Worm (Caenorhabditis elegans) whole organism, L4 larva: ENCODE measurements around the gene str-4.

Experiments used
- F10B5.3 ChIP-seq: sonication (generic microtip); optimal IDR thresholded peaks from 2 replicates; lab custom pipeline; 2016; ENCODE audit warnings: mild to moderate bottlenecking, missing genetic modification characterization, missing compliant biosample characterization
- ZK546.5 ChIP-seq, 2 experiments: sonication (generic microtip); optimal IDR thresholded peaks; 2 replicates each; lab custom pipeline; 2017; ENCODE audit warnings: missing biosample characterization in 2 of 2, missing genetic modification characterization in 2 of 2
- dmd-6 ChIP-seq: fragments of 200-800 bp; sonication (Bioruptor generic); IDR thresholded peaks from 2 replicates; pipeline ENCODE4 v1.3.6; 2022; ENCODE audit warnings: missing genetic modification reagents, missing genetic modification characterization, missing compliant biosample characterization
- dve-1 ChIP-seq: sonication (generic microtip); optimal IDR thresholded peaks from 2 replicates; lab custom pipeline; 2017; ENCODE audit warnings: antibody characterized with exemption, mild to moderate bottlenecking, missing genetic modification characterization, missing compliant biosample characterization; ENCODE audit not compliant: insufficient read depth
- egl-27 ChIP-seq: sonication (generic microtip); optimal IDR thresholded peaks from 3 replicates; lab custom pipeline; 2017; ENCODE audit warnings: missing biosample characterization, missing genetic modification reagents, missing genetic modification characterization
- hlh-11 ChIP-seq: fragments of 200-800 bp; sonication (Bioruptor generic); optimal IDR thresholded peaks from 2 replicates; lab custom pipeline; 2018; ENCODE audit warnings: mild to moderate bottlenecking, missing genetic modification characterization, missing compliant biosample characterization
- jun-1 ChIP-seq: fragments of 150-350 bp; optimal IDR thresholded peaks from 2 replicates; lab custom pipeline; 2014; ENCODE audit warnings: missing biosample characterization, missing genetic modification reagents, missing genetic modification characterization
- lim-7 ChIP-seq: fragments of 200-800 bp; sonication (Bioruptor generic); IDR thresholded peaks from 2 replicates; pipeline ENCODE4 v1.3.6; 2022; ENCODE audit warnings: missing genetic modification characterization, missing compliant biosample characterization
- lin-39 ChIP-seq: fragments of 150-350 bp; optimal IDR thresholded peaks from 2 replicates; lab custom pipeline; 2014; ENCODE audit warnings: missing biosample characterization, missing genetic modification reagents, missing genetic modification characterization
- mdl-1 ChIP-seq, 2 experiments: fragments of 150-350 bp in 1 of 2; sonication (generic microtip) in 1 of 2; optimal IDR thresholded peaks; 2 replicates each; lab custom pipeline; 2014 to 2017; ENCODE audit warnings: missing biosample characterization in 2 of 2, missing genetic modification characterization in 2 of 2
- nhr-76 ChIP-seq: fragments of 150-350 bp; optimal IDR thresholded peaks from 2 replicates; lab custom pipeline; 2014; ENCODE audit warnings: missing biosample characterization, missing genetic modification characterization
- zag-1 ChIP-seq: fragments of 150-350 bp; optimal IDR thresholded peaks from 2 replicates; lab custom pipeline; 2014; ENCODE audit warnings: missing biosample characterization, missing genetic modification characterization
- ztf-11 ChIP-seq: fragments of 150-350 bp; optimal IDR thresholded peaks from 2 replicates; lab custom pipeline; 2014; ENCODE audit warnings: missing biosample characterization, missing genetic modification characterization

DNA sequence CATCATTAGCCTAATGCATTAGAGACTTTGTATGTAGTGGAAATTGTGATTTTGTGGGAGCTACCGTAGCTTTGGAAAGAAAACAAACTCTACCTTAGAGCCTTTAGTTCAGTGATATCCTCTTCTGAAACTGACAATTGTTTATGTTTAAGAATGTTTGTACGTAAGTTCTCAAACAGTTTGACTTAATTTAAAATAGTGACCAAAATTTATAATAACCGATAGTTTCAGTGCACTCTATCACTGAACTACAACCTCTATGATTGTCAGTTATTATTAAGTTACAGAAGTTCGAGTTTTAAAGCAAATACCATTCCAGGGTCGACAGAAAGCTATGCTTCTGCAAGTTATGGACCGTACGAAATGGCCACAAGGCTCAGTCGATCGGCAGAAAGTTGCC, 30.9 kb downstream of the str-4 start, which contains the start of gene C50B6.1:
- no peak for TF ChIP-seq nhr-76 (tag; lab: Kevin White, UChicago)
- no peak for TF ChIP-seq ztf-11 (tag; lab: Kevin White, UChicago)
- no peak for TF ChIP-seq zag-1 (tag; lab: Kevin White, UChicago)
- no peak for TF ChIP-seq mdl-1 (tag; optimal IDR thresholded peaks at IDR 0.05; lab: Kevin White, UChicago)
- no peak for TF ChIP-seq F10B5.3 (tag; lab: Kevin White, UChicago)
- no peak for TF ChIP-seq dve-1 (tag; lab: Kevin White, UChicago)
- no peak for TF ChIP-seq ZK546.5 (tag; optimal IDR thresholded peaks at IDR 0.05; lab: Kevin White, UChicago)
- TF ChIP-seq egl-27 = no peak
- TF ChIP-seq lin-39 (tag; lab: Kevin White, UChicago) = no peak
- TF ChIP-seq hlh-11 (tag; lab: Kevin White, UChicago) = no peak
- no peak for TF ChIP-seq jun-1 (tag; lab: Kevin White, UChicago)
- TF ChIP-seq dmd-6 = no peak
- no peak for TF ChIP-seq lim-7 (GFP tag; lab: Robert Waterston, UW)
